Fruit fly (Drosophila melanogaster) whole organism, embryonic: Measurements from ENCODE around the gene CG2124.
A peak's percentile ranks its signal among the peaks of the same experiment; 100 is the strongest.

Experiments
- ATbp ChIP-seq: fragments of 200-800 bp; sonication (Bioruptor generic); optimal IDR thresholded peaks from 2 replicates; lab custom pipeline; 2017; ENCODE audit warnings: missing biosample characterization, mild to moderate bottlenecking, missing genetic modification characterization, missing genetic modification reagents
- Atf6 ChIP-seq: fragments of 200-800 bp; sonication (Bioruptor generic); IDR thresholded peaks from 2 replicates; pipeline ENCODE4 v1.3.6; 2022; ENCODE audit warnings: missing biosample characterization, missing genetic modification characterization
- Bdp1 ChIP-seq: fragments of 200-800 bp; sonication (Bioruptor generic); optimal IDR thresholded peaks from 3 replicates; lab custom pipeline; 2016; ENCODE audit warnings: missing biosample characterization, missing genetic modification characterization
- CG10366 ChIP-seq: fragments of 200-800 bp; sonication (Bioruptor generic); IDR thresholded peaks from 2 replicates; pipeline ENCODE4 v1.3.6; 2022; ENCODE audit warnings: missing biosample characterization, missing genetic modification characterization
- CG12155 ChIP-seq: fragments of 200-800 bp; sonication (Bioruptor generic); optimal IDR thresholded peaks from 3 replicates; lab custom pipeline; 2016; ENCODE audit warnings: missing biosample characterization, missing genetic modification characterization
- CG12236 ChIP-seq: fragments of 200-800 bp; sonication (Bioruptor generic); optimal IDR thresholded peaks from 2 replicates; lab custom pipeline; 2016; ENCODE audit warnings: missing biosample characterization, missing genetic modification characterization
- CG12299 ChIP-seq: fragments of 200-800 bp; sonication (Bioruptor generic); optimal IDR thresholded peaks from 2 replicates; lab custom pipeline; 2018; ENCODE audit warnings: missing biosample characterization, mild to moderate bottlenecking, missing genetic modification characterization
- CG12744 ChIP-seq: fragments of 200-800 bp; sonication (Bioruptor generic); optimal IDR thresholded peaks from 2 replicates; lab custom pipeline; 2016; ENCODE audit warnings: missing biosample characterization, missing genetic modification characterization
- CG13894 ChIP-seq: fragments of 200-800 bp; sonication (Bioruptor generic); optimal IDR thresholded peaks from 3 replicates; lab custom pipeline; 2018; ENCODE audit warnings: missing biosample characterization, mild to moderate bottlenecking, missing genetic modification characterization, moderate library complexity
- CG15011 ChIP-seq: fragments of 200-800 bp; sonication (Bioruptor generic); optimal IDR thresholded peaks from 3 replicates; lab custom pipeline; 2018; ENCODE audit warnings: missing biosample characterization, mild to moderate bottlenecking, missing genetic modification characterization
- CG16779 ChIP-seq: fragments of 200-800 bp; sonication (Bioruptor generic); IDR thresholded peaks from 2 replicates; pipeline ENCODE4 v1.3.6; 2022; ENCODE audit warnings: missing biosample characterization, missing genetic modification characterization
- CG17829 ChIP-seq: fragments of 200-800 bp; optimal IDR thresholded peaks from 2 replicates; lab custom pipeline; 2019; ENCODE audit warnings: missing biosample characterization, mild to moderate bottlenecking, missing genetic modification characterization, moderate library complexity
- CG18476 ChIP-seq: fragments of 200-800 bp; sonication (Bioruptor generic); optimal IDR thresholded peaks from 2 replicates; lab custom pipeline; 2016; ENCODE audit warnings: missing biosample characterization, mild to moderate bottlenecking, missing genetic modification characterization
- CG31224 ChIP-seq: fragments of 200-800 bp; sonication (Bioruptor generic); IDR thresholded peaks from 2 replicates; pipeline ENCODE4 v1.3.6; 2022; ENCODE audit warnings: missing biosample characterization, missing genetic modification characterization
- CG32532 ChIP-seq: fragments of 200-800 bp; sonication (Bioruptor generic); IDR thresholded peaks from 2 replicates; pipeline ENCODE4 v1.3.6; 2022; ENCODE audit warnings: missing biosample characterization, missing genetic modification characterization
- CG34224 ChIP-seq: fragments of 200-800 bp; sonication (Bioruptor generic); IDR thresholded peaks from 3 replicates; pipeline ENCODE4 v1.3.6; 2022; ENCODE audit warnings: missing biosample characterization, missing genetic modification characterization; ENCODE audit not compliant: partially characterized antibody
- CG3838 ChIP-seq: fragments of 200-800 bp; sonication (Bioruptor generic); optimal IDR thresholded peaks from 3 replicates; lab custom pipeline; 2016; ENCODE audit warnings: missing biosample characterization, missing genetic modification characterization
- CG4820 ChIP-seq: fragments of 200-800 bp; sonication (Bioruptor generic); optimal IDR thresholded peaks from 3 replicates; lab custom pipeline; 2016; ENCODE audit warnings: missing biosample characterization, missing genetic modification characterization
- CG6765 ChIP-seq: fragments of 200-800 bp; sonication (Bioruptor generic); optimal IDR thresholded peaks from 3 replicates; lab custom pipeline; 2017; ENCODE audit warnings: missing biosample characterization, mild to moderate bottlenecking, missing genetic modification characterization
- CG6854 ChIP-seq: fragments of 200-800 bp; sonication (Bioruptor generic); optimal IDR thresholded peaks from 3 replicates; lab custom pipeline; 2017; ENCODE audit warnings: missing biosample characterization, mild to moderate bottlenecking, missing genetic modification characterization
- CG7928 ChIP-seq: fragments of 200-800 bp; sonication (Bioruptor generic); optimal IDR thresholded peaks from 2 replicates; lab custom pipeline; 2017; ENCODE audit warnings: missing biosample characterization, mild to moderate bottlenecking, missing genetic modification characterization
- CG7987 ChIP-seq: fragments of 200-800 bp; sonication (Bioruptor generic); optimal IDR thresholded peaks from 2 replicates; lab custom pipeline; 2018; ENCODE audit warnings: missing biosample characterization, mild to moderate bottlenecking, missing genetic modification characterization, moderate library complexity
- CG8089 ChIP-seq: fragments of 200-800 bp; sonication (Bioruptor generic); optimal IDR thresholded peaks from 3 replicates; lab custom pipeline; 2016; ENCODE audit warnings: missing biosample characterization, missing genetic modification characterization
- Fer1 ChIP-seq: fragments of 200-800 bp; sonication (Bioruptor generic); optimal IDR thresholded peaks from 2 replicates; lab custom pipeline; 2017; ENCODE audit warnings: missing biosample characterization, mild to moderate bottlenecking, missing genetic modification characterization
- GATAe ChIP-seq: fragments of 200-800 bp; sonication (Bioruptor generic); conservative IDR thresholded peaks from 2 replicates; pipeline ENCODE4 v1.3.6; 2022; ENCODE audit warnings: missing biosample characterization, missing genetic modification characterization
- Meics ChIP-seq: fragments of 200-800 bp; sonication (Bioruptor generic); optimal IDR thresholded peaks from 2 replicates; lab custom pipeline; 2017; ENCODE audit warnings: missing biosample characterization, mild to moderate bottlenecking, missing genetic modification characterization
- Mrtf ChIP-seq: fragments of 200-800 bp; sonication (Bioruptor generic); IDR thresholded peaks from 3 replicates; pipeline ENCODE4 v1.3.6; 2022; ENCODE audit warnings: missing biosample characterization, missing genetic modification characterization
- NFAT ChIP-seq: fragments of 200-800 bp; sonication (Bioruptor generic); IDR thresholded peaks from 2 replicates; pipeline ENCODE4 v1.3.6; 2022; ENCODE audit warnings: missing biosample characterization, missing genetic modification characterization
- NK7.1 ChIP-seq: fragments of 200-800 bp; sonication (Bioruptor generic); optimal IDR thresholded peaks from 3 replicates; lab custom pipeline; 2016; ENCODE audit warnings: missing biosample characterization, missing genetic modification characterization
- NfI ChIP-seq: fragments of 200-800 bp; sonication (Bioruptor generic); optimal IDR thresholded peaks from 3 replicates; lab custom pipeline; 2018; ENCODE audit warnings: missing biosample characterization, mild to moderate bottlenecking, missing genetic modification characterization, moderate library complexity
- Six4 ChIP-seq: fragments of 200-800 bp; sonication (Bioruptor generic); optimal IDR thresholded peaks from 2 replicates; lab custom pipeline; 2016; ENCODE audit warnings: missing biosample characterization, missing genetic modification characterization
- Sry-δ ChIP-seq: fragments of 200-800 bp; sonication (Bioruptor generic); optimal IDR thresholded peaks from 2 replicates; lab custom pipeline; 2016; ENCODE audit warnings: missing biosample characterization, missing genetic modification characterization
- Ssrp ChIP-seq: fragments of 200-800 bp; sonication (Bioruptor generic); optimal IDR thresholded peaks from 2 replicates; lab custom pipeline; 2018; ENCODE audit warnings: missing biosample characterization, mild to moderate bottlenecking, missing genetic modification characterization, moderate library complexity
- YL-1 ChIP-seq: fragments of 200-800 bp; sonication (Bioruptor generic); optimal IDR thresholded peaks from 3 replicates; lab custom pipeline; 2017; ENCODE audit warnings: missing biosample characterization, mild to moderate bottlenecking, missing genetic modification characterization
- ash1 ChIP-seq: fragments of 200-800 bp; sonication (Bioruptor generic); optimal IDR thresholded peaks from 2 replicates; lab custom pipeline; 2018; ENCODE audit warnings: missing biosample characterization, mild to moderate bottlenecking, missing genetic modification characterization
- chif ChIP-seq, 2 experiments: fragments of 200-800 bp; sonication (Bioruptor generic); optimal IDR thresholded peaks; 3 replicates each; lab custom pipeline; 2016; ENCODE audit warnings: missing biosample characterization in 2 of 2, missing genetic modification characterization in 2 of 2
- chn ChIP-seq: fragments of 200-800 bp; sonication (Bioruptor generic); optimal IDR thresholded peaks from 2 replicates; lab custom pipeline; 2016; ENCODE audit warnings: missing biosample characterization, missing genetic modification characterization
- dmrt11E ChIP-seq: fragments of 200-800 bp; sonication (Bioruptor generic); optimal IDR thresholded peaks from 3 replicates; lab custom pipeline; 2018; ENCODE audit warnings: missing biosample characterization, mild to moderate bottlenecking, missing genetic modification characterization, moderate library complexity
- dysf ChIP-seq: fragments of 200-800 bp; sonication (Bioruptor generic); IDR thresholded peaks from 3 replicates; pipeline ENCODE4 v1.3.6; 2022; ENCODE audit warnings: missing biosample characterization, missing genetic modification characterization
- jumu ChIP-seq: fragments of 200-800 bp; sonication (Bioruptor generic); optimal IDR thresholded peaks from 3 replicates; lab custom pipeline; 2016; ENCODE audit warnings: missing biosample characterization, missing genetic modification characterization
- kah ChIP-seq: fragments of 200-800 bp; sonication (Bioruptor generic); optimal IDR thresholded peaks from 2 replicates; lab custom pipeline; 2018; ENCODE audit warnings: missing biosample characterization, mild to moderate bottlenecking, missing genetic modification characterization
- salm ChIP-seq: fragments of 200-800 bp; sonication (Bioruptor generic); optimal IDR thresholded peaks from 2 replicates; lab custom pipeline; 2018; ENCODE audit warnings: missing biosample characterization, mild to moderate bottlenecking, missing genetic modification characterization
- sd ChIP-seq: fragments of 200-800 bp; sonication (Bioruptor generic); optimal IDR thresholded peaks from 3 replicates; lab custom pipeline; 2018; ENCODE audit warnings: missing biosample characterization, mild to moderate bottlenecking, missing genetic modification characterization, moderate library complexity
- shn ChIP-seq: fragments of 200-800 bp; sonication (Bioruptor generic); optimal IDR thresholded peaks from 3 replicates; lab custom pipeline; 2016; ENCODE audit warnings: missing biosample characterization, missing genetic modification characterization
- sna ChIP-seq: fragments of 200-800 bp; sonication (Bioruptor generic); IDR thresholded peaks from 2 replicates; pipeline ENCODE4 v1.3.6; 2022; ENCODE audit warnings: missing biosample characterization, missing genetic modification characterization; ENCODE audit not compliant: partially characterized antibody
- so ChIP-seq: fragments of 200-800 bp; sonication (Bioruptor generic); IDR thresholded peaks from 3 replicates; pipeline ENCODE4 v1.3.6; 2022; ENCODE audit warnings: missing biosample characterization, missing genetic modification characterization
- toy ChIP-seq: fragments of 200-800 bp; sonication (Bioruptor generic); IDR thresholded peaks from 2 replicates; pipeline ENCODE4 v1.3.6; 2022; ENCODE audit warnings: missing biosample characterization, missing genetic modification characterization
- vnd ChIP-seq: fragments of 200-800 bp; sonication (Bioruptor generic); IDR thresholded peaks from 3 replicates; pipeline ENCODE4 v1.3.6; 2022; ENCODE audit warnings: missing biosample characterization, missing genetic modification characterization; ENCODE audit not compliant: partially characterized antibody
- zfh2 ChIP-seq: fragments of 200-800 bp; sonication (Bioruptor generic); optimal IDR thresholded peaks from 2 replicates; lab custom pipeline; 2016; ENCODE audit warnings: missing biosample characterization, missing genetic modification characterization

The CG2124 gene

dm6 chrX:10620144-10621005 is 24.5 kb downstream of the CG2124 start, which contains the start of gene CG43347 (continued):
- TF ChIP-seq NfI (GFP tag; lab: Kevin White, UChicago) (peak; percentile 77), kah (GFP tag; lab: Kevin White, UChicago) (peak; percentile 11), CG18476 (GFP tag; lab: Kevin White, UChicago) (peak; percentile 55), CG10366 (peak; percentile 45), dmrt11E (tag; lab: Kevin White, UChicago) (no peak), GATAe (GFP tag; lab: Robert Waterston, UW) (no peak), CG12155 (GFP tag; lab: Kevin White, UChicago) (no peak), so (0 out of 3 replicates have a peak, but pooled peaks have one; percentile 54), toy (GFP tag; lab: Robert Waterston, UW) (no peak), zfh2 (GFP tag; lab: Kevin White, UChicago) (peak; percentile 22), CG32532 (GFP tag; lab: Robert Waterston, UW) (peak; percentile 33; the same call in 1 of the 2 replicates), Mrtf (GFP tag; lab: Robert Waterston, UW) (no peak), jumu (GFP tag; lab: Kevin White, UChicago) (no peak), Sry-δ (no peak), Bdp1 (GFP tag; lab: Kevin White, UChicago) (no peak), CG6854 (peak; percentile 74), CG3838 (GFP tag; lab: Kevin White, UChicago) (no peak), sna (GFP tag; lab: Robert Waterston, UW) (no peak), Atf6 (peak; percentile 61; the same call in 1 of the 2 replicates), Six4 (GFP tag; lab: Kevin White, UChicago) (peak; percentile 16), CG31224 (GFP tag; lab: Robert Waterston, UW) (no peak), CG12744 (GFP tag; lab: Kevin White, UChicago) (no peak), CG16779 (GFP tag; lab: Robert Waterston, UW) (no peak), CG4820 (GFP tag; lab: Kevin White, UChicago) (peak; percentile 41), ash1 (GFP tag; lab: Kevin White, UChicago) (no peak), Fer1 (peak; percentile 83), CG6765 (GFP tag; lab: Kevin White, UChicago) (peak; percentile 61), ATbp (GFP tag; lab: Kevin White, UChicago) (peak; percentile 70), salm (tag; lab: Kevin White, UChicago) (peak; percentile 29), CG17829 (tag; lab: Kevin White, UChicago) (peak; percentile 54), YL-1 (GFP tag; lab: Kevin White, UChicago) (no peak), CG34224 (GFP tag; lab: Robert Waterston, UW) (no peak), chn (GFP tag; lab: Kevin White, UChicago) (no peak), Ssrp (tag; lab: Kevin White, UChicago) (peak; percentile 65), CG12299 (peak; percentile 69), dysf (GFP tag; lab: Robert Waterston, UW) (peak; percentile 82), NFAT (GFP tag; lab: Robert Waterston, UW) (no peak), NK7.1 (GFP tag; lab: Kevin White, UChicago) (no peak), CG8089 (GFP tag; lab: Kevin White, UChicago) (no peak), sd (peak; percentile 43), CG7987 (no peak), CG12236 (GFP tag; lab: Kevin White, UChicago) (no peak), shn (GFP tag; lab: Kevin White, UChicago) (no peak), CG13894 (peak; percentile 81), Meics (peak; percentile 85), chif (GFP tag; optimal IDR thresholded peaks at IDR 0.05; lab: Kevin White, UChicago) (peak in 1 of 2 experiments; percentile 17), vnd (no peak), CG7928 (GFP tag; lab: Kevin White, UChicago) (no peak), CG15011 (peak; percentile 54)
